Worm (Caenorhabditis elegans): ENCODE results near the gene C07A9.5.
"Not testable (repeated sequence)": the region's sequence is repeated elsewhere in the genome, so short reads cannot be mapped to it uniquely, and the experiment has no call there.

DNA sequence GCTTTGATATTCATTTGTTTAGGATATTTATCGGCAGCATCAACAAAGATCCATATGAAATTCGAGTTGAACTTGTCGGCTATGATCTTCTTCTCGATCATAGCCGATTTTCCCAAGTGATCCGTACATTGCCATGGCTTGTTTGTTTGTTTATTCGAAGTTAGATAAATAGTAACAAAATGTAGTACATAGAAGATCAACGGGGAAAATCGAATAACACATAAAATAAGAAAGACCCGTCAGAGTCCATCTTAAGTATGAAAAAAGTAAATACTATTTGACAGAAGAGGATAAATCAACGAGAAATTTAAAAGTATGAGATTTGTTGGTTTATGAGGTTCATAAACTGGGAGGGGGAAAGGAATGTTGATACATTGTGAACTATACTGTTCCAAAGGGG lies at the start of gene C07A9.5:
- TF ChIP-seq him-1, W03F9.2, dao-5 (tag; optimal IDR thresholded peaks at IDR 0.05): not testable (repeated sequence)

All from whole organism, L4/young adult.